Worm (Caenorhabditis elegans) whole organism, L3 larva: ENCODE data around the gene unc-46.

Source experiments
- R02D3.7 ChIP-seq: fragments of 150-350 bp; optimal IDR thresholded peaks from 2 replicates; lab custom pipeline; 2014; ENCODE audit warnings: missing biosample characterization, missing genetic modification characterization
- ZK546.5 ChIP-seq: sonication (generic microtip); optimal IDR thresholded peaks from 2 replicates; lab custom pipeline; 2017; ENCODE audit warnings: missing biosample characterization, missing genetic modification characterization
- ama-1 ChIP-seq: fragments of 150-350 bp; optimal IDR thresholded peaks from 2 replicates; lab custom pipeline; 2018
- ceh-16 ChIP-seq: sonication (generic microtip); optimal IDR thresholded peaks from 2 replicates; lab custom pipeline; 2017; ENCODE audit warnings: missing biosample characterization, missing genetic modification characterization
- ceh-82 ChIP-seq: fragments of 150-350 bp; optimal IDR thresholded peaks from 2 replicates; lab custom pipeline; 2014; ENCODE audit warnings: missing biosample characterization, missing genetic modification characterization
- ceh-9 ChIP-seq: sonication (generic microtip); optimal IDR thresholded peaks from 2 replicates; lab custom pipeline; 2018; ENCODE audit warnings: missing biosample characterization, missing genetic modification characterization
- daf-12 ChIP-seq: fragments of 150-350 bp; optimal IDR thresholded peaks from 2 replicates; lab custom pipeline; 2014; ENCODE audit warnings: missing biosample characterization, missing genetic modification reagents, missing genetic modification characterization
- egl-27 ChIP-seq: sonication (generic microtip); optimal IDR thresholded peaks from 4 replicates; lab custom pipeline; 2017; ENCODE audit warnings: missing biosample characterization, missing genetic modification reagents, missing genetic modification characterization
- elt-1 ChIP-seq: fragments of 150-350 bp; optimal IDR thresholded peaks from 2 replicates; lab custom pipeline; 2014; ENCODE audit warnings: missing biosample characterization, missing genetic modification characterization
- elt-2 ChIP-seq: sonication (generic microtip); optimal IDR thresholded peaks from 2 replicates; lab custom pipeline; 2016; ENCODE audit warnings: missing genetic modification reagents, mild to moderate bottlenecking, missing genetic modification characterization, missing compliant biosample characterization
- elt-3 ChIP-seq, 3 experiments: fragments of 150-350 bp in 1 of 3; sonication (generic microtip) in 2 of 3; optimal IDR thresholded peaks; 2 replicates in 2 of 3; 4 replicates in 1 of 3; lab custom pipeline; 2014 to 2017; ENCODE audit warnings: missing biosample characterization in 3 of 3, missing genetic modification characterization in 3 of 3
- eor-1 ChIP-seq, 2 experiments: fragments of 150-350 bp; optimal IDR thresholded peaks; 2 replicates each; lab custom pipeline; 2014 to 2018; ENCODE audit warnings: missing biosample characterization in 2 of 2, missing genetic modification characterization in 2 of 2
- fkh-10 ChIP-seq: sonication (generic microtip); optimal IDR thresholded peaks from 2 replicates; lab custom pipeline; 2017; ENCODE audit warnings: missing biosample characterization, missing genetic modification reagents, missing genetic modification characterization
- fkh-2 ChIP-seq: fragments of 150-350 bp; optimal IDR thresholded peaks from 2 replicates; lab custom pipeline; 2014; ENCODE audit warnings: missing biosample characterization, missing genetic modification reagents, missing genetic modification characterization
- fos-1 ChIP-seq: fragments of 150-350 bp; optimal IDR thresholded peaks from 2 replicates; lab custom pipeline; 2014; ENCODE audit warnings: missing biosample characterization, missing genetic modification characterization
- jun-1 ChIP-seq: fragments of 150-350 bp; optimal IDR thresholded peaks from 2 replicates; lab custom pipeline; 2014; ENCODE audit warnings: missing biosample characterization, missing genetic modification reagents, missing genetic modification characterization
- lin-39 ChIP-seq: fragments of 150-350 bp; optimal IDR thresholded peaks from 2 replicates; lab custom pipeline; 2018; ENCODE audit warnings: missing biosample characterization, missing genetic modification reagents, missing genetic modification characterization
- mdl-1 ChIP-seq: fragments of 150-350 bp; optimal IDR thresholded peaks from 2 replicates; lab custom pipeline; 2014; ENCODE audit warnings: missing biosample characterization, missing genetic modification characterization
- mml-1 ChIP-seq: fragments of 150-350 bp; sonication (generic microtip); optimal IDR thresholded peaks from 3 replicates; lab custom pipeline; 2014; ENCODE audit warnings: missing biosample characterization, missing genetic modification characterization
- nfya-1 ChIP-seq: sonication (generic microtip); optimal IDR thresholded peaks from 2 replicates; lab custom pipeline; 2017; ENCODE audit warnings: missing genetic modification characterization, mild to moderate bottlenecking, missing compliant biosample characterization, antibody characterized with exemption, moderate library complexity; ENCODE audit not compliant: insufficient read depth
- nhr-11 ChIP-seq: fragments of 150-350 bp; optimal IDR thresholded peaks from 2 replicates; lab custom pipeline; 2014; ENCODE audit warnings: missing biosample characterization, missing genetic modification characterization
- nhr-12 ChIP-seq: fragments of 150-350 bp; optimal IDR thresholded peaks from 2 replicates; lab custom pipeline; 2014; ENCODE audit warnings: missing biosample characterization, missing genetic modification characterization
- nhr-23 ChIP-seq: fragments of 150-350 bp; optimal IDR thresholded peaks from 2 replicates; lab custom pipeline; 2014; ENCODE audit warnings: missing biosample characterization, missing genetic modification reagents, missing genetic modification characterization
- nhr-237 ChIP-seq: fragments of 150-350 bp; optimal IDR thresholded peaks from 2 replicates; lab custom pipeline; 2014; ENCODE audit warnings: missing biosample characterization, missing genetic modification characterization
- nhr-25 ChIP-seq: sonication (generic microtip); optimal IDR thresholded peaks from 2 replicates; lab custom pipeline; 2017; ENCODE audit warnings: missing biosample characterization, missing genetic modification characterization
- nhr-28 ChIP-seq: fragments of 150-350 bp; optimal IDR thresholded peaks from 2 replicates; lab custom pipeline; 2014; ENCODE audit warnings: missing biosample characterization, missing genetic modification characterization
- nhr-43 ChIP-seq: sonication (generic microtip); optimal IDR thresholded peaks from 2 replicates; lab custom pipeline; 2016; ENCODE audit warnings: mild to moderate bottlenecking, missing genetic modification characterization, missing compliant biosample characterization; ENCODE audit not compliant: poor library complexity, severe bottlenecking
- nhr-67 ChIP-seq: fragments of 150-350 bp; optimal IDR thresholded peaks from 2 replicates; lab custom pipeline; 2014; ENCODE audit warnings: missing biosample characterization, missing genetic modification characterization
- nhr-76 ChIP-seq: fragments of 150-350 bp; sonication (generic microtip); optimal IDR thresholded peaks from 5 replicates; lab custom pipeline; 2014; ENCODE audit warnings: missing biosample characterization, missing genetic modification characterization
- nhr-77 ChIP-seq: fragments of 150-350 bp; optimal IDR thresholded peaks from 2 replicates; lab custom pipeline; 2014; ENCODE audit warnings: missing biosample characterization, missing genetic modification characterization
- pha-4 ChIP-seq: fragments of 150-350 bp; optimal IDR thresholded peaks from 2 replicates; lab custom pipeline; 2014; ENCODE audit warnings: missing biosample characterization, missing genetic modification reagents, missing genetic modification characterization
- pqm-1 ChIP-seq: fragments of 150-350 bp; optimal IDR thresholded peaks from 2 replicates; lab custom pipeline; 2017; ENCODE audit warnings: missing biosample characterization, missing genetic modification characterization, inconsistent platforms
- sea-2 ChIP-seq: fragments of 150-350 bp; sonication (generic microtip); optimal IDR thresholded peaks from 4 replicates; lab custom pipeline; 2014; ENCODE audit warnings: missing biosample characterization, missing genetic modification reagents, missing genetic modification characterization
- skn-1 ChIP-seq: fragments of 150-350 bp; optimal IDR thresholded peaks from 2 replicates; lab custom pipeline; 2014; ENCODE audit warnings: missing biosample characterization, missing genetic modification characterization
- snpc-4 ChIP-seq: fragments of 150-350 bp; optimal IDR thresholded peaks from 2 replicates; lab custom pipeline; 2014; ENCODE audit warnings: missing biosample characterization, missing genetic modification characterization
- tbx-2 ChIP-seq: sonication (generic microtip); optimal IDR thresholded peaks from 2 replicates; lab custom pipeline; 2016; ENCODE audit warnings: mild to moderate bottlenecking, missing genetic modification characterization, missing compliant biosample characterization
- unc-39 ChIP-seq: sonication (generic microtip); optimal IDR thresholded peaks from 4 replicates; lab custom pipeline; 2017; ENCODE audit warnings: missing biosample characterization, missing genetic modification characterization
- zag-1 ChIP-seq: fragments of 150-350 bp; optimal IDR thresholded peaks from 2 replicates; lab custom pipeline; 2014; ENCODE audit warnings: missing biosample characterization, missing genetic modification characterization
- ztf-11 ChIP-seq: fragments of 150-350 bp; optimal IDR thresholded peaks from 2 replicates; lab custom pipeline; 2014; ENCODE audit warnings: missing biosample characterization, missing genetic modification characterization
- ztf-4 ChIP-seq: fragments of 150-350 bp; optimal IDR thresholded peaks from 2 replicates; lab custom pipeline; 2014; ENCODE audit warnings: missing biosample characterization, missing genetic modification characterization

The unc-46 gene

DNA sequence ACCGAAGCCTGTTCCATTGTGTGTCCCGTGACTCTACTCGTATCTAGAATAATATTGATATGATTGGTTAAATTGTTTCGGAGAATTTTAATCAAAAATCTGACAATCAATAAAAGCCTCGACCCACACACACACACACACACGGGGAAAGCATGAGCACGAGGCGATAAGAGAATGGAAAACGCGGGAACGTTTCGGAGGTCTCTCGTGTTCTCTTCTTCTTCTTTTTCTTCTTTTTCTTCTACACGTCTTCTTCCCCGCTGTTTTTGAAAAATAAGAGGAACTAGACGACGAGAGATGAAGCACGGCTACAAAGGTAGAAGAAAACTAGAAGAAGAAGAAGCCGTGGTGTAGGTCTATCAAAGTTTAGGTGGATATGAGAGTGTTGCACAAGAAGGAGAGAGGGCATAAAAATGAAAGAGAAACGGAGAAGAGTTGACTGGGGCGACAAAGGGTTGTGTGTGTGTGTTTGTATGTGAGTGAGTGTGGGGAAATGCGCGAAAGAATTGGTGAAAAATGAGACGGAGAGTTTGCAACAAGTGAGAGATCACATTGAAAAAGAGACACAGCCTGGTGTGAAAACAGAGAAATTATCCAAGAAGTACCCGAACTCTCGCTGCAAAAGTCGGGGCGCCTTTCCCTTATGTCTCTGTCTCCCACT is 33.9 kb downstream of the unc-46 start, which contains the start of gene mlk-1 (continued):
- TF ChIP-seq ceh-16 = no peak
- peak; percentile 66 for TF ChIP-seq nhr-11 (tag; lab: Kevin White, UChicago)
- TF ChIP-seq ceh-82 (tag; lab: Kevin White, UChicago) = no peak
- no peak for TF ChIP-seq ztf-4 (tag; lab: Kevin White, UChicago)
- TF ChIP-seq nhr-67 (tag; lab: Kevin White, UChicago) = no peak

ce11 chrV:5053335-5053734 is 45.5 kb downstream of the unc-46 start, which contains the start of gene cwp-4:
TSS of gene cwp-4 (plus strand) at chrV:5053635.
- TF ChIP-seq ceh-9 (tag; lab: Kevin White, UChicago) (no peak), ztf-4 (tag; lab: Kevin White, UChicago) (no peak), jun-1 (tag; lab: Kevin White, UChicago) (no peak)

ce11 chrV:5052233-5052632 is 46.6 kb downstream of the unc-46 start, which contains the start of gene K11D12.12:
TSS of gene K11D12.12 (plus strand) at chrV:5052261.
- TF ChIP-seq mdl-1 (tag; lab: Kevin White, UChicago) = no peak

- TF ChIP-seq elt-1 (tag; lab: Kevin White, UChicago) (no peak), ama-1 (lab: Kevin White, UChicago) (no peak), nfya-1 (tag; lab: Kevin White, UChicago) (no peak), nhr-237 (no peak), ceh-16 (no peak), ztf-11 (no peak), unc-39 (tag; lab: Kevin White, UChicago) (no peak), nhr-76 (tag; lab: Kevin White, UChicago) (no peak), nhr-12 (no peak), tbx-2 (tag; lab: Kevin White, UChicago) (no peak), ceh-9 (tag; lab: Kevin White, UChicago) (no peak), nhr-43 (tag; lab: Kevin White, UChicago) (no peak), R02D3.7 (tag; lab: Kevin White, UChicago) (no peak), nhr-23 (tag; lab: Kevin White, UChicago) (no peak), ztf-4 (tag; lab: Kevin White, UChicago) (no peak), nhr-25 (tag; lab: Kevin White, UChicago) (no peak)
Observed at ce11 chrV:5050073-5050599, 48.7 kb downstream of the unc-46 start.

DNA sequence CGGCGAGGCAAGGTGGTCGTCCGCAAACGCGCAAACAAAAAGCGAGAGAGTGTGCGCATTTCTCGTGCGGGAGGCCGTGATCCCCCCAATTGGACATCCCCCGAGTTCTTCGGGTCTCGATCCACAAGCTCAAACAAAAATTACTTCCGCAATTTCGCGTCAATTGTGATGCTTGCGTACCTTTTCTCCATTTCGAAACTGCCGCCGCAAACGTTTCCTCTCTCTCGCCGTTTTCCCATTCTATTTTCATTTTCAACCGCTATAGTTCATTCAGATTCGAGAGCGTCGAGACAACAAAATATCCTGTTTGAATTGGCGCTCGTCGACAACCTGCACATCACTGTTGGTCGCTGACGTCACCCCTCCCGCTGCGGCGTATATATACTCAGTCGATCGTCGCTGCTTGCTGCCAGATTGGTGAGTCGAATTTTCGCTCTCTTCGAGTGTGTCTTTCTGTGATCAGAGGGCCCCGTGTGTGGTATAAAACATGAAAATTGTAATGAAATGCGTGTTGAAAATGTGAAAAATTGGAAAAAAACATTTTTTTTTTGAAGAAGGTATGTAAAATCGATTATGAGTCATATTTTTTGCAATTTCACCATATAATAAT is 49.4 kb downstream of the unc-46 start, which contains the start of the genes pqn-51 and K11D12.14:
pqn-51 (plus strand) TSS at position 275 of the 610 bp plus-strand sequence.
K11D12.14 (plus strand) TSS at position 304 of the 610 bp plus-strand sequence.
- TF ChIP-seq daf-12 = no peak
- peak; percentile 9 for TF ChIP-seq zag-1 (tag; lab: Kevin White, UChicago)
- TF ChIP-seq nhr-76 (tag; lab: Kevin White, UChicago) = no peak
- TF ChIP-seq eor-1 (tag; optimal IDR thresholded peaks at IDR 0.05; lab: Kevin White, UChicago) = peak in 1 of 2 experiments; percentile 27
- peak; percentile 77 for TF ChIP-seq ZK546.5 (tag; lab: Kevin White, UChicago)
- peak; percentile 95 for TF ChIP-seq nfya-1 (tag; lab: Kevin White, UChicago)
- peak; percentile 2 for TF ChIP-seq ztf-11
- TF ChIP-seq nhr-12 = no peak
- no peak for TF ChIP-seq fos-1 (tag; lab: Kevin White, UChicago)
- no peak for TF ChIP-seq nhr-67 (tag; lab: Kevin White, UChicago)
- no peak for TF ChIP-seq ceh-9 (tag; lab: Kevin White, UChicago)
- TF ChIP-seq egl-27 = peak; percentile 26
- peak; percentile 81 for TF ChIP-seq pqm-1 (tag; lab: Kevin White, UChicago)
- peak; percentile 85 for TF ChIP-seq elt-2 (tag; lab: Kevin White, UChicago)
- peak; percentile 77 for TF ChIP-seq skn-1 (tag; lab: Kevin White, UChicago)
- peak; percentile 96 for TF ChIP-seq ama-1 (lab: Kevin White, UChicago)
- no peak for TF ChIP-seq mdl-1 (tag; lab: Kevin White, UChicago)
- peak; percentile 85 for TF ChIP-seq lin-39 (tag; lab: Kevin White, UChicago)
- peak in 1 of 3 experiments; percentile 12 for TF ChIP-seq elt-3 (tag; optimal IDR thresholded peaks at IDR 0.05; lab: Kevin White, UChicago)
- TF ChIP-seq nhr-28 (tag; lab: Kevin White, UChicago) = no peak
- TF ChIP-seq nhr-11 (tag; lab: Kevin White, UChicago) = peak; percentile 86
- peak; percentile 91 for TF ChIP-seq sea-2 (GFP tag; lab: Kevin White, UChicago)
- no peak for TF ChIP-seq unc-39 (tag; lab: Kevin White, UChicago)
- TF ChIP-seq nhr-43 (tag; lab: Kevin White, UChicago) = peak; percentile 79
- peak; percentile 95 for TF ChIP-seq jun-1 (tag; lab: Kevin White, UChicago)
- TF ChIP-seq R02D3.7 (tag; lab: Kevin White, UChicago) = peak; percentile 61
- TF ChIP-seq fkh-2 = no peak
- TF ChIP-seq nhr-77 (tag; lab: Kevin White, UChicago) = peak; percentile 49
- peak; percentile 61 for TF ChIP-seq ceh-82 (tag; lab: Kevin White, UChicago)
- TF ChIP-seq snpc-4 (tag; lab: Kevin White, UChicago) = peak; percentile 59
- TF ChIP-seq pha-4 (tag; lab: Kevin White, UChicago) = peak; percentile 94
- TF ChIP-seq nhr-237 = no peak
- TF ChIP-seq fkh-10 (GFP tag; lab: Kevin White, UChicago) = peak; percentile 84
- TF ChIP-seq mml-1 = no peak
